Fruit fly (Drosophila melanogaster): ENCODE measurements around the gene CG11760.
A peak's percentile ranks its signal among the peaks of the same experiment; 100 is the strongest.

CG11760 gene

dm6 chr3R:8731597-8732263 lies 12.7 kb downstream of the CG11760 start, which contains the start of the genes M1BP and CG8202 (continued):
- TF ChIP-seq Trl (optimal IDR thresholded peaks at IDR 0.05): no peak
- peak; percentile 34 for TF ChIP-seq Trl (GFP tag; optimal IDR thresholded peaks at IDR 0.05)
- TF ChIP-seq CG9609 (GFP tag; optimal IDR thresholded peaks at IDR 0.05): peak; percentile 38
- TF ChIP-seq CG11398 (GFP tag; optimal IDR thresholded peaks at IDR 0.05): no peak
- TF ChIP-seq chinmo (GFP tag; IDR thresholded peaks at IDR 0.05; ENCODE audit: partially characterized antibody): no peak
- TF ChIP-seq CG4730 (GFP tag; IDR thresholded peaks at IDR 0.05): peak; percentile 71
- peak; percentile 74 for TF ChIP-seq MBD-R2 (GFP tag; IDR thresholded peaks at IDR 0.05)
- TF ChIP-seq ab (GFP tag; optimal IDR thresholded peaks at IDR 0.05): peak; percentile 50
- peak; percentile 35 for TF ChIP-seq CG7271 (tag; optimal IDR thresholded peaks at IDR 0.05)
- peak; percentile 77 for TF ChIP-seq CG14667 (GFP tag; IDR thresholded peaks at IDR 0.05)
- peak; percentile 74 for TF ChIP-seq Max (GFP tag; optimal IDR thresholded peaks at IDR 0.05)
- peak; percentile 52; the same call in 1 of the 2 replicates for TF ChIP-seq chm (GFP tag; IDR thresholded peaks at IDR 0.05)
- peak; percentile 75 for TF ChIP-seq CG6254 (GFP tag; optimal IDR thresholded peaks at IDR 0.05)
- peak; percentile 53 for TF ChIP-seq CG12219 (GFP tag; optimal IDR thresholded peaks at IDR 0.05)
- peak; percentile 93 for TF ChIP-seq Xbp1 (GFP tag; optimal IDR thresholded peaks at IDR 0.05)
- TF ChIP-seq CG10209 (GFP tag; optimal IDR thresholded peaks at IDR 0.05): peak; percentile 90
- no peak for TF ChIP-seq gt (GFP tag; IDR thresholded peaks at IDR 0.05)
- peak; percentile 67; the same call in 1 of the 2 replicates for TF ChIP-seq esg (GFP tag; conservative IDR thresholded peaks at IDR 0.05)
- peak; percentile 59; the same call in 1 of the 2 replicates for TF ChIP-seq Nf-YA (GFP tag; IDR thresholded peaks at IDR 0.05)
- TF ChIP-seq Hr3 (GFP tag; optimal IDR thresholded peaks at IDR 0.05): peak; percentile 94
- no peak for TF ChIP-seq Atf3 (GFP tag; optimal IDR thresholded peaks at IDR 0.05)
- TF ChIP-seq mam (GFP tag; optimal IDR thresholded peaks at IDR 0.05): peak; percentile 78
- peak; percentile 55; the same call in 1 of the 2 replicates for TF ChIP-seq Ada2b (GFP tag; IDR thresholded peaks at IDR 0.05)
- TF ChIP-seq CG8359 (GFP tag; optimal IDR thresholded peaks at IDR 0.05; ENCODE audit: borderline replicate concordance): peak; percentile 70
- peak; percentile 70 for TF ChIP-seq Mad (GFP tag; optimal IDR thresholded peaks at IDR 0.05)
- peak; percentile 78 for TF ChIP-seq ara (GFP tag; IDR thresholded peaks at IDR 0.05)
- TF ChIP-seq CG18476 (GFP tag; optimal IDR thresholded peaks at IDR 0.05): peak; percentile 53
- peak; percentile 98 for TF ChIP-seq CG17361 (GFP tag; IDR thresholded peaks at IDR 0.05)
- TF ChIP-seq CG34422 (GFP tag; IDR thresholded peaks at IDR 0.05): peak; percentile 86
- TF ChIP-seq CG8765 (GFP tag; IDR thresholded peaks at IDR 0.05): peak; percentile 53
- peak; percentile 53 for TF ChIP-seq schlank (tag; optimal IDR thresholded peaks at IDR 0.05)
- peak; percentile 92 for TF ChIP-seq dmrt11E (tag; optimal IDR thresholded peaks at IDR 0.05)
- peak; percentile 82 for TF ChIP-seq lmd (GFP tag; IDR thresholded peaks at IDR 0.05)
- no peak for TF ChIP-seq crol (GFP tag; IDR thresholded peaks at IDR 0.05)
- no peak for TF ChIP-seq ash1 (GFP tag; optimal IDR thresholded peaks at IDR 0.05)
- TF ChIP-seq twi (tag; optimal IDR thresholded peaks at IDR 0.05): peak; percentile 89
- TF ChIP-seq GATAe (GFP tag; conservative IDR thresholded peaks at IDR 0.05): no peak
- TF ChIP-seq CG32532 (GFP tag; IDR thresholded peaks at IDR 0.05): peak; percentile 85
- peak; percentile 91 for TF ChIP-seq dmrt99B (tag; optimal IDR thresholded peaks at IDR 0.05)
- peak; percentile 85 for TF ChIP-seq YL-1 (GFP tag; optimal IDR thresholded peaks at IDR 0.05)
- TF ChIP-seq CG13624 (GFP tag; optimal IDR thresholded peaks at IDR 0.05): peak; percentile 32
- TF ChIP-seq CG15479 (GFP tag; optimal IDR thresholded peaks at IDR 0.05): peak; percentile 34
- TF ChIP-seq D19B (GFP tag; optimal IDR thresholded peaks at IDR 0.05): peak; percentile 71
- TF ChIP-seq CG7372 (GFP tag; IDR thresholded peaks at IDR 0.05): peak; percentile 79; the same call in 1 of the 2 replicates
- peak; percentile 84 for TF ChIP-seq tio (GFP tag; optimal IDR thresholded peaks at IDR 0.05)
- TF ChIP-seq CG12659 (GFP tag; optimal IDR thresholded peaks at IDR 0.05): peak; percentile 94
- TF ChIP-seq grn (GFP tag; optimal IDR thresholded peaks at IDR 0.05): no peak
- no peak for TF ChIP-seq HmgD (GFP tag; optimal IDR thresholded peaks at IDR 0.05)
- peak; percentile 89 for TF ChIP-seq Med (GFP tag)
- TF ChIP-seq sr (GFP tag; IDR thresholded peaks at IDR 0.05): no peak
- peak; percentile 94 for TF ChIP-seq gcm (GFP tag; optimal IDR thresholded peaks at IDR 0.05)
